Fruit fly (Drosophila melanogaster): ENCODE data around the gene gcm2.

- TF ChIP-seq psq (optimal IDR thresholded peaks at IDR 0.05) (no peak), Dll (optimal IDR thresholded peaks at IDR 0.05) (no peak), usp (GFP tag; optimal IDR thresholded peaks at IDR 0.05) (no peak)
These were observed 47.9 kb downstream of the gcm2 start, which contains the start of gene CG33299 for dm6 chr2L:9656300-9656699.

All from whole organism.